Worm (Caenorhabditis elegans) whole organism, L3 larva: Measurements from ENCODE around the gene Y116F11B.14.

ENCODE experiments used
- elt-2 ChIP-seq: sonication (generic microtip); optimal IDR thresholded peaks from 2 replicates; lab custom pipeline; 2016; ENCODE audit warnings: missing genetic modification reagents, mild to moderate bottlenecking, missing genetic modification characterization, missing compliant biosample characterization
- jun-1 ChIP-seq: fragments of 150-350 bp; optimal IDR thresholded peaks from 2 replicates; lab custom pipeline; 2014; ENCODE audit warnings: missing biosample characterization, missing genetic modification reagents, missing genetic modification characterization
- lin-39 ChIP-seq: fragments of 150-350 bp; optimal IDR thresholded peaks from 2 replicates; lab custom pipeline; 2018; ENCODE audit warnings: missing biosample characterization, missing genetic modification reagents, missing genetic modification characterization
- mdl-1 ChIP-seq: fragments of 150-350 bp; optimal IDR thresholded peaks from 2 replicates; lab custom pipeline; 2014; ENCODE audit warnings: missing biosample characterization, missing genetic modification characterization
- nhr-25 ChIP-seq: sonication (generic microtip); optimal IDR thresholded peaks from 2 replicates; lab custom pipeline; 2017; ENCODE audit warnings: missing biosample characterization, missing genetic modification characterization
- nhr-43 ChIP-seq: sonication (generic microtip); optimal IDR thresholded peaks from 2 replicates; lab custom pipeline; 2016; ENCODE audit warnings: mild to moderate bottlenecking, missing genetic modification characterization, missing compliant biosample characterization; ENCODE audit not compliant: poor library complexity, severe bottlenecking
- nhr-76 ChIP-seq: fragments of 150-350 bp; sonication (generic microtip); optimal IDR thresholded peaks from 5 replicates; lab custom pipeline; 2014; ENCODE audit warnings: missing biosample characterization, missing genetic modification characterization
- pqm-1 ChIP-seq: fragments of 150-350 bp; optimal IDR thresholded peaks from 2 replicates; lab custom pipeline; 2017; ENCODE audit warnings: missing biosample characterization, missing genetic modification characterization, inconsistent platforms
- ztf-11 ChIP-seq: fragments of 150-350 bp; optimal IDR thresholded peaks from 2 replicates; lab custom pipeline; 2014; ENCODE audit warnings: missing biosample characterization, missing genetic modification characterization

DNA sequence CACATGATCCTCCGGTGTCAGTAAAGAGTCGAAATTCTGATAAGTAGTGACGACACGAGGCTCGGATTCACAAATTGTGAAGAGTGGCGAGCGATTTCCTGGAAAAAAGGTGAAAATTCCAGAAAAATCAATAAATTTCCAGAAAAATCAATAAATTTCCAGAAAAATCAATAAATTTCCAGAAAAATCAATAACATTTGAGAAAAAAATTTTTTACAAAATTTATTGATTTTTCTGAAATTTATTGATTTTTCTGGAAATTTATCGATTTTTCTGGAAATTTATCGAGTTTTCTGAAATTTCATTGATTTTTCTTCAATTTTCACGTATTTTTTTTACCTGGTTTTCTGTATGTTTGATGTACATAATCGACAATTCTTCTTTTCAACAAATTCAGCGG, 6.7 kb downstream of the Y116F11B.14 start:
- no peak for TF ChIP-seq nhr-76 (tag; lab: Kevin White, UChicago)
- TF ChIP-seq ztf-11 (tag; lab: Kevin White, UChicago): no peak
- TF ChIP-seq nhr-43 (tag; lab: Kevin White, UChicago): no peak
- no peak for TF ChIP-seq pqm-1 (tag; lab: Kevin White, UChicago)
- TF ChIP-seq lin-39: no peak
- no peak for TF ChIP-seq jun-1 (tag; lab: Kevin White, UChicago)
- no peak for TF ChIP-seq nhr-25 (tag; lab: Kevin White, UChicago)
- no peak for TF ChIP-seq elt-2 (tag; lab: Kevin White, UChicago)
- no peak for TF ChIP-seq mdl-1 (tag; lab: Kevin White, UChicago)
